Fruit fly (Drosophila melanogaster) whole organism, embryonic: Measurements from ENCODE around the gene CG2691.

Experiments used
- B-H2 ChIP-seq: fragments of 200-800 bp; sonication (Bioruptor generic); optimal IDR thresholded peaks from 2 replicates; lab custom pipeline; 2018; ENCODE audit warnings: missing biosample characterization, mild to moderate bottlenecking, missing genetic modification characterization
- BEAF-32 ChIP-seq: fragments of 200-800 bp; sonication (Bioruptor generic); optimal IDR thresholded peaks from 3 replicates; lab custom pipeline; 2017; ENCODE audit warnings: missing biosample characterization, missing genetic modification characterization, mild to moderate bottlenecking, moderate library complexity, missing genetic modification reagents
- BtbVII ChIP-seq: fragments of 200-800 bp; sonication (Bioruptor generic); optimal IDR thresholded peaks from 3 replicates; lab custom pipeline; 2017; ENCODE audit warnings: missing biosample characterization, mild to moderate bottlenecking, missing genetic modification characterization
- CG10209 ChIP-seq: fragments of 200-800 bp; sonication (Bioruptor generic); optimal IDR thresholded peaks from 3 replicates; lab custom pipeline; 2017; ENCODE audit warnings: missing biosample characterization, mild to moderate bottlenecking, missing genetic modification characterization, missing genetic modification reagents
- CG11695 ChIP-seq: fragments of 200-800 bp; sonication (Bioruptor generic); IDR thresholded peaks from 3 replicates; pipeline ENCODE4 v1.3.6; 2022; ENCODE audit warnings: missing biosample characterization, missing genetic modification characterization
- CG11723 ChIP-seq: fragments of 200-800 bp; sonication (Bioruptor generic); optimal IDR thresholded peaks from 2 replicates; lab custom pipeline; 2017; ENCODE audit warnings: missing biosample characterization, mild to moderate bottlenecking, missing genetic modification characterization
- CG14710 ChIP-seq: fragments of 200-800 bp; sonication (Bioruptor generic); optimal IDR thresholded peaks from 3 replicates; lab custom pipeline; 2019; ENCODE audit warnings: missing biosample characterization, mild to moderate bottlenecking, missing genetic modification characterization, moderate library complexity
- CG14860 ChIP-seq: fragments of 200-800 bp; sonication (Bioruptor generic); IDR thresholded peaks from 3 replicates; pipeline ENCODE4 v1.3.6; 2022; ENCODE audit warnings: missing biosample characterization, missing genetic modification characterization; ENCODE audit not compliant: partially characterized antibody
- CG1602 ChIP-seq: fragments of 200-800 bp; sonication (Bioruptor generic); optimal IDR thresholded peaks from 3 replicates; lab custom pipeline; 2016; ENCODE audit warnings: missing biosample characterization, missing genetic modification characterization
- CG16813 ChIP-seq: fragments of 200-800 bp; sonication (Bioruptor generic); IDR thresholded peaks from 3 replicates; pipeline ENCODE4 v1.3.6; 2022; ENCODE audit warnings: missing biosample characterization, missing genetic modification characterization; ENCODE audit not compliant: partially characterized antibody
- CG17186 ChIP-seq: fragments of 200-800 bp; sonication (Bioruptor generic); optimal IDR thresholded peaks from 3 replicates; lab custom pipeline; 2017; ENCODE audit warnings: missing biosample characterization, missing genetic modification reagents, missing genetic modification characterization
- CG17385 ChIP-seq: fragments of 200-800 bp; sonication (Bioruptor generic); optimal IDR thresholded peaks from 3 replicates; lab custom pipeline; 2018; ENCODE audit warnings: missing biosample characterization, mild to moderate bottlenecking, missing genetic modification characterization
- CG30431 ChIP-seq: fragments of 200-800 bp; sonication (Bioruptor generic); optimal IDR thresholded peaks from 2 replicates; lab custom pipeline; 2017; ENCODE audit warnings: missing biosample characterization, missing genetic modification characterization
- CG34422 ChIP-seq: fragments of 200-800 bp; sonication (Bioruptor generic); IDR thresholded peaks from 3 replicates; pipeline ENCODE4 v1.3.6; 2022; ENCODE audit warnings: missing biosample characterization, missing genetic modification characterization
- CG3726 ChIP-seq: fragments of 200-800 bp; sonication (Bioruptor generic); IDR thresholded peaks from 3 replicates; pipeline ENCODE4, ENCODE4 v1.3.6; 2022; ENCODE audit warnings: missing biosample characterization, missing genetic modification characterization
- CG4282 ChIP-seq: fragments of 200-800 bp; sonication (Bioruptor generic); optimal IDR thresholded peaks from 2 replicates; lab custom pipeline; 2016; ENCODE audit warnings: missing biosample characterization, missing genetic modification characterization
- CG4404 ChIP-seq: fragments of 200-800 bp; sonication (Bioruptor generic); IDR thresholded peaks from 2 replicates; pipeline ENCODE4 v1.3.6; 2022; ENCODE audit warnings: missing biosample characterization, missing genetic modification characterization
- CG4424 ChIP-seq: fragments of 200-800 bp; sonication (Bioruptor generic); optimal IDR thresholded peaks from 3 replicates; lab custom pipeline; 2016; ENCODE audit warnings: missing biosample characterization, missing genetic modification characterization
- CG4617 ChIP-seq: fragments of 200-800 bp; sonication (Bioruptor generic); optimal IDR thresholded peaks from 3 replicates; lab custom pipeline; 2016; ENCODE audit warnings: missing biosample characterization, missing genetic modification characterization, borderline replicate concordance
- CG7839 ChIP-seq: fragments of 200-800 bp; sonication (Bioruptor generic); optimal IDR thresholded peaks from 3 replicates; lab custom pipeline; 2018; ENCODE audit warnings: missing biosample characterization, mild to moderate bottlenecking, missing genetic modification characterization, moderate library complexity
- Camta ChIP-seq: fragments of 200-800 bp; sonication (Bioruptor generic); optimal IDR thresholded peaks from 2 replicates; lab custom pipeline; 2016; ENCODE audit warnings: missing biosample characterization, missing genetic modification characterization
- Dbx ChIP-seq: fragments of 200-800 bp; sonication (Bioruptor generic); IDR thresholded peaks from 3 replicates; pipeline ENCODE4 v1.3.6; 2022; ENCODE audit warnings: missing biosample characterization, missing genetic modification characterization
- Doc3 ChIP-seq: fragments of 200-800 bp; sonication (Bioruptor generic); IDR thresholded peaks from 3 replicates; pipeline ENCODE4 v1.3.6; 2022; ENCODE audit warnings: missing biosample characterization, missing genetic modification characterization; ENCODE audit not compliant: partially characterized antibody
- Fer2 ChIP-seq: fragments of 200-800 bp; sonication (Bioruptor generic); optimal IDR thresholded peaks from 2 replicates; lab custom pipeline; 2018; ENCODE audit warnings: missing biosample characterization, mild to moderate bottlenecking, missing genetic modification characterization, moderate library complexity
- Hsf ChIP-seq: fragments of 200-800 bp; sonication (Bioruptor generic); optimal IDR thresholded peaks from 3 replicates; lab custom pipeline; 2016; ENCODE audit warnings: missing biosample characterization, missing genetic modification characterization
- Jarid2 ChIP-seq: fragments of 200-800 bp; sonication (Bioruptor generic); optimal IDR thresholded peaks from 3 replicates; lab custom pipeline; 2017; ENCODE audit warnings: mild to moderate bottlenecking, missing biosample characterization, missing genetic modification reagents, missing genetic modification characterization
- Myb ChIP-seq: fragments of 200-800 bp; sonication (Bioruptor generic); optimal IDR thresholded peaks from 2 replicates; lab custom pipeline; 2016; ENCODE audit warnings: missing biosample characterization, missing genetic modification characterization
- Opbp ChIP-seq: fragments of 200-800 bp; sonication (Bioruptor generic); IDR thresholded peaks from 3 replicates; pipeline ENCODE4 v1.3.6; 2022; ENCODE audit warnings: missing biosample characterization, missing genetic modification characterization; ENCODE audit not compliant: partially characterized antibody
- Sox100B ChIP-seq: fragments of 200-800 bp; sonication (Bioruptor generic); optimal IDR thresholded peaks from 3 replicates; lab custom pipeline; 2018; ENCODE audit warnings: missing biosample characterization, mild to moderate bottlenecking, missing genetic modification characterization
- Sox102F ChIP-seq: fragments of 200-800 bp; sonication (Bioruptor generic); optimal IDR thresholded peaks from 2 replicates; lab custom pipeline; 2018; ENCODE audit warnings: missing biosample characterization, mild to moderate bottlenecking, missing genetic modification characterization, moderate library complexity
- YL-1 ChIP-seq: fragments of 200-800 bp; sonication (Bioruptor generic); optimal IDR thresholded peaks from 3 replicates; lab custom pipeline; 2017; ENCODE audit warnings: missing biosample characterization, mild to moderate bottlenecking, missing genetic modification characterization
- abd-A ChIP-seq: fragments of 200-800 bp; sonication (Bioruptor generic); optimal IDR thresholded peaks from 3 replicates; lab custom pipeline; 2019; ENCODE audit warnings: missing biosample characterization, mild to moderate bottlenecking, missing genetic modification characterization, moderate library complexity
- ase ChIP-seq: fragments of 200-800 bp; sonication (Bioruptor generic); IDR thresholded peaks from 3 replicates; pipeline ENCODE4 v1.3.6; 2022; ENCODE audit warnings: missing biosample characterization, missing genetic modification characterization
- bbx ChIP-seq: fragments of 200-800 bp; sonication (Bioruptor generic); IDR thresholded peaks from 2 replicates; pipeline ENCODE4 v1.3.6; 2022; ENCODE audit warnings: missing biosample characterization, missing genetic modification characterization; ENCODE audit not compliant: partially characterized antibody
- btn ChIP-seq: fragments of 200-800 bp; sonication (Bioruptor generic); optimal IDR thresholded peaks from 2 replicates; lab custom pipeline; 2016; ENCODE audit warnings: missing biosample characterization, missing genetic modification characterization
- disco-r ChIP-seq: fragments of 200-800 bp; sonication (Bioruptor generic); optimal IDR thresholded peaks from 2 replicates; lab custom pipeline; 2016; ENCODE audit warnings: missing biosample characterization, missing genetic modification characterization
- dmrt11E ChIP-seq: fragments of 200-800 bp; sonication (Bioruptor generic); optimal IDR thresholded peaks from 3 replicates; lab custom pipeline; 2018; ENCODE audit warnings: missing biosample characterization, mild to moderate bottlenecking, missing genetic modification characterization, moderate library complexity
- ewg ChIP-seq: fragments of 200-800 bp; sonication (Bioruptor generic); optimal IDR thresholded peaks from 3 replicates; lab custom pipeline; 2017; ENCODE audit warnings: mild to moderate bottlenecking, missing biosample characterization, missing genetic modification reagents, missing genetic modification characterization
- eyg ChIP-seq: fragments of 200-800 bp; sonication (Bioruptor generic); optimal IDR thresholded peaks from 3 replicates; lab custom pipeline; 2016; ENCODE audit warnings: missing biosample characterization, missing genetic modification characterization
- gsb ChIP-seq: fragments of 200-800 bp; sonication (Bioruptor generic); IDR thresholded peaks from 2 replicates; pipeline ENCODE4 v1.3.6; 2022; ENCODE audit warnings: missing biosample characterization, missing genetic modification characterization
- inv ChIP-seq: fragments of 200-800 bp; sonication (Bioruptor generic); IDR thresholded peaks from 2 replicates; pipeline ENCODE4 v1.3.6; 2022; ENCODE audit warnings: missing biosample characterization, missing genetic modification characterization; ENCODE audit not compliant: partially characterized antibody
- jumu ChIP-seq: fragments of 200-800 bp; sonication (Bioruptor generic); optimal IDR thresholded peaks from 3 replicates; lab custom pipeline; 2016; ENCODE audit warnings: missing biosample characterization, missing genetic modification characterization
- nmo ChIP-seq: fragments of 200-800 bp; sonication (Bioruptor generic); optimal IDR thresholded peaks from 2 replicates; lab custom pipeline; 2018; ENCODE audit warnings: missing biosample characterization, mild to moderate bottlenecking, missing genetic modification characterization, moderate library complexity
- pfk ChIP-seq: fragments of 200-800 bp; sonication (Bioruptor generic); optimal IDR thresholded peaks from 2 replicates; lab custom pipeline; 2018; ENCODE audit warnings: missing biosample characterization, mild to moderate bottlenecking, missing genetic modification characterization, moderate library complexity
- sens ChIP-seq: fragments of 200-800 bp; sonication (Bioruptor generic); peaks from one replicate; lab custom pipeline; 2016; ENCODE audit warnings: missing biosample characterization, missing genetic modification characterization
- seq ChIP-seq: fragments of 200-800 bp; sonication (Bioruptor generic); IDR thresholded peaks from 2 replicates; pipeline ENCODE4 v1.3.6; 2022; ENCODE audit warnings: missing biosample characterization, missing genetic modification characterization
- sug ChIP-seq: fragments of 200-800 bp; optimal IDR thresholded peaks from 2 replicates; lab custom pipeline; 2019; ENCODE audit warnings: missing biosample characterization, mild to moderate bottlenecking, missing genetic modification characterization, moderate library complexity
- trem ChIP-seq: fragments of 200-800 bp; optimal IDR thresholded peaks from 3 replicates; lab custom pipeline; 2019; ENCODE audit warnings: missing biosample characterization, mild to moderate bottlenecking, missing genetic modification characterization, moderate library complexity
- vnd ChIP-seq: fragments of 200-800 bp; sonication (Bioruptor generic); IDR thresholded peaks from 3 replicates; pipeline ENCODE4 v1.3.6; 2022; ENCODE audit warnings: missing biosample characterization, missing genetic modification characterization; ENCODE audit not compliant: partially characterized antibody
- zen ChIP-seq: fragments of 200-800 bp; sonication (Bioruptor generic); optimal IDR thresholded peaks from 3 replicates; lab custom pipeline; 2018; ENCODE audit warnings: missing biosample characterization, mild to moderate bottlenecking, missing genetic modification characterization, moderate library complexity

The CG2691 gene

dm6 chrX:13605942-13606491 is 18.2 kb downstream of the CG2691 start (continued):
- TF ChIP-seq CG17186 (GFP tag; lab: Kevin White, UChicago) (peak; percentile 7), disco-r (GFP tag; lab: Kevin White, UChicago) (no peak), CG4424 (GFP tag; lab: Kevin White, UChicago) (no peak), CG34422 (GFP tag; lab: Robert Waterston, UW) (no peak), CG16813 (peak; percentile 60), Myb (GFP tag; lab: Kevin White, UChicago) (peak; percentile 86), gsb (GFP tag; lab: Robert Waterston, UW) (no peak), CG17385 (no peak), vnd (peak; percentile 59; the same call in 1 of the 3 replicates), CG1602 (GFP tag; lab: Kevin White, UChicago) (no peak), B-H2 (no peak), Camta (no peak), CG7839 (tag; lab: Kevin White, UChicago) (no peak), Jarid2 (GFP tag; lab: Kevin White, UChicago) (no peak), CG10209 (GFP tag; lab: Kevin White, UChicago) (no peak), CG4617 (GFP tag; lab: Kevin White, UChicago) (peak; percentile 70), BtbVII (GFP tag; lab: Kevin White, UChicago) (no peak), nmo (no peak), eyg (GFP tag; lab: Kevin White, UChicago) (no peak), abd-A (tag; lab: Kevin White, UChicago) (no peak), ewg (no peak), Sox102F (no peak), Hsf (GFP tag; lab: Kevin White, UChicago) (no peak), btn (no peak), bbx (peak; percentile 72), CG11723 (no peak), ase (GFP tag; lab: Robert Waterston, UW) (no peak), CG3726 (no peak), trem (tag; lab: Kevin White, UChicago) (peak; percentile 53), sug (tag; lab: Kevin White, UChicago) (no peak), pfk (GFP tag; lab: Kevin White, UChicago) (no peak), YL-1 (peak; percentile 25), inv (GFP tag; lab: Robert Waterston, UW) (0 out of 2 replicates have a peak, but pooled peaks have one; percentile 31), CG4282 (GFP tag; lab: Kevin White, UChicago) (no peak), CG11695 (GFP tag; lab: Robert Waterston, UW) (no peak), Doc3 (GFP tag; lab: Robert Waterston, UW) (peak; percentile 34; the same call in 1 of the 3 replicates), CG14710 (tag; lab: Kevin White, UChicago) (no peak), zen (tag; lab: Kevin White, UChicago) (no peak), CG4404 (GFP tag; lab: Robert Waterston, UW) (no peak), Opbp (GFP tag; lab: Robert Waterston, UW) (peak; percentile 81), jumu (GFP tag; lab: Kevin White, UChicago) (no peak), BEAF-32 (GFP tag; lab: Kevin White, UChicago) (peak; percentile 72), Sox100B (GFP tag; lab: Kevin White, UChicago) (no peak), CG14860 (GFP tag; lab: Robert Waterston, UW) (peak; percentile 61; the same call in 2 of the 3 replicates), Dbx (no peak), sens (no peak), CG30431 (GFP tag; lab: Kevin White, UChicago) (no peak), seq (GFP tag; lab: Robert Waterston, UW) (no peak), Fer2 (no peak), dmrt11E (tag; lab: Kevin White, UChicago) (no peak)
